In genomic region chr3R:20897128-20897527, dm6 we compare ENCODE assay signal across 2 fruit fly cellular contexts.
TF ChIP-seq lines count a peak whose summit lies in the region.

Gene Ktl, minus strand, starts transcription at chr3R:20897320.

- no peak for TF ChIP-seq CTCF in whole organism, embryonic (GFP tag; optimal IDR thresholded peaks at IDR 0.05; lab: Kevin White, UChicago)

TF ChIP-seq in whole organism, embryonic, 481 proteins besides CTCF, POLR2A, EP300 and RAD21:
- TF ChIP-seq en (GFP tag; optimal IDR thresholded peaks at IDR 0.05; lab: Kevin White, UChicago) (no peak), Med (GFP tag; lab: Kevin White, UChicago) (peak; percentile 67), al (GFP tag; IDR thresholded peaks at IDR 0.05; lab: Robert Waterston, UW) (no peak), ewg (GFP tag; optimal IDR thresholded peaks at IDR 0.05; lab: Kevin White, UChicago) (peak; percentile 43), Deaf1 (tag; optimal IDR thresholded peaks at IDR 0.05; lab: Kevin White, UChicago) (peak; percentile 11), CG32532 (GFP tag; IDR thresholded peaks at IDR 0.05; lab: Robert Waterston, UW) (no peak), scrt (GFP tag; optimal IDR thresholded peaks at IDR 0.05; lab: Kevin White, UChicago) (peak; percentile 26), Trl (optimal IDR thresholded peaks at IDR 0.05; lab: Kevin White, UChicago) (peak; percentile 17 to 42), Trl (GFP tag; optimal IDR thresholded peaks at IDR 0.05; lab: Kevin White, UChicago) (no peak), CG12155 (GFP tag; optimal IDR thresholded peaks at IDR 0.05; lab: Kevin White, UChicago) (peak; percentile 64)
TF ChIP-seq in whole organism, embryonic: peak in this region for 6.

TF ChIP-seq in whole organism, pupa, 21 proteins besides CTCF, POLR2A, EP300 and RAD21:
- 0 out of 2 replicates have a peak, but pooled peaks have one; percentile 10 for TF ChIP-seq CG12605 (GFP tag; IDR thresholded peaks at IDR 0.05; lab: Robert Waterston, UW)
- TF ChIP-seq CG8301 (tag; optimal IDR thresholded peaks at IDR 0.05; lab: Kevin White, UChicago) = no peak
- TF ChIP-seq Pif1B (GFP tag; optimal IDR thresholded peaks at IDR 0.05; lab: Kevin White, UChicago) = no peak
- no peak for TF ChIP-seq rn (GFP tag; IDR thresholded peaks at IDR 0.05; lab: Robert Waterston, UW)
- TF ChIP-seq CG34367 (tag; optimal IDR thresholded peaks at IDR 0.05; lab: Kevin White, UChicago) = no peak
- no peak for TF ChIP-seq D1 (tag; optimal IDR thresholded peaks at IDR 0.05; lab: Kevin White, UChicago)
- TF ChIP-seq CG17806 (tag; optimal IDR thresholded peaks at IDR 0.05; lab: Kevin White, UChicago) = no peak
TF ChIP-seq in whole organism, pupa: peak in this region for 1.
